Worm (Caenorhabditis elegans) whole organism, L2 larva: ENCODE measurements around the gene ZK1320.7.

Source experiments
- C34F6.9 ChIP-seq: fragments of 150-350 bp; optimal IDR thresholded peaks from 2 replicates; lab custom pipeline; 2014; ENCODE audit warnings: missing biosample characterization, missing genetic modification characterization
- R02D3.7 ChIP-seq: fragments of 150-350 bp; optimal IDR thresholded peaks from 2 replicates; lab custom pipeline; 2014; ENCODE audit warnings: missing biosample characterization, missing genetic modification characterization
- Y55F3AM.14 ChIP-seq: fragments of 200-800 bp; sonication (Bioruptor generic); optimal IDR thresholded peaks from 2 replicates; lab custom pipeline; 2018; ENCODE audit warnings: mild to moderate bottlenecking, missing genetic modification characterization, missing compliant biosample characterization
- ZK546.5 ChIP-seq: sonication (generic microtip); optimal IDR thresholded peaks from 2 replicates; lab custom pipeline; 2017; ENCODE audit warnings: missing biosample characterization, missing genetic modification characterization
- aly-2 ChIP-seq: fragments of 150-350 bp; optimal IDR thresholded peaks from 2 replicates; lab custom pipeline; 2014; ENCODE audit warnings: missing biosample characterization, missing genetic modification characterization
- ceh-82 ChIP-seq: fragments of 150-350 bp; optimal IDR thresholded peaks from 2 replicates; lab custom pipeline; 2014; ENCODE audit warnings: missing biosample characterization, missing genetic modification characterization
- crh-2 ChIP-seq: sonication (generic microtip); optimal IDR thresholded peaks from 2 replicates; lab custom pipeline; 2017; ENCODE audit warnings: missing biosample characterization, missing genetic modification characterization
- egl-27 ChIP-seq: sonication (generic microtip); optimal IDR thresholded peaks from 3 replicates; lab custom pipeline; 2017; ENCODE audit warnings: missing biosample characterization, missing genetic modification reagents, missing genetic modification characterization
- elt-3 ChIP-seq: sonication (generic microtip); optimal IDR thresholded peaks from 2 replicates; lab custom pipeline; 2017; ENCODE audit warnings: missing biosample characterization, missing genetic modification characterization
- fos-1 ChIP-seq: fragments of 150-350 bp; optimal IDR thresholded peaks from 2 replicates; lab custom pipeline; 2014; ENCODE audit warnings: missing biosample characterization, missing genetic modification characterization
- gmeb-1 ChIP-seq: fragments of 150-350 bp; optimal IDR thresholded peaks from 2 replicates; lab custom pipeline; 2014; ENCODE audit warnings: missing biosample characterization, missing genetic modification characterization
- lin-11 ChIP-seq: fragments of 150-350 bp; sonication (generic microtip); optimal IDR thresholded peaks from 2 replicates; lab custom pipeline; 2014; ENCODE audit warnings: missing biosample characterization, missing genetic modification characterization, inconsistent platforms, mixed read lengths
- lin-13 ChIP-seq: fragments of 150-350 bp; optimal IDR thresholded peaks from 2 replicates; lab custom pipeline; 2014; ENCODE audit warnings: missing biosample characterization, missing genetic modification reagents, missing genetic modification characterization
- lsy-2 ChIP-seq, 2 experiments: fragments of 150-350 bp in 1 of 2; sonication (generic microtip) in 1 of 2; optimal IDR thresholded peaks; 2 replicates each; lab custom pipeline; 2014 to 2017; ENCODE audit warnings: missing biosample characterization in 2 of 2, missing genetic modification characterization in 2 of 2
- mab-5 ChIP-seq: fragments of 150-350 bp; optimal IDR thresholded peaks from 2 replicates; lab custom pipeline; 2014; ENCODE audit warnings: missing biosample characterization, missing genetic modification characterization
- mbf-1 ChIP-seq: sonication (generic microtip); optimal IDR thresholded peaks from 2 replicates; lab custom pipeline; 2017; ENCODE audit warnings: missing biosample characterization, missing genetic modification characterization
- nhr-10 ChIP-seq: sonication (generic microtip); optimal IDR thresholded peaks from 2 replicates; lab custom pipeline; 2017; ENCODE audit warnings: missing biosample characterization, missing genetic modification characterization
- nhr-129 ChIP-seq: fragments of 150-350 bp; optimal IDR thresholded peaks from 2 replicates; lab custom pipeline; 2014; ENCODE audit warnings: missing biosample characterization, missing genetic modification characterization
- nhr-21 ChIP-seq: fragments of 150-350 bp; optimal IDR thresholded peaks from 2 replicates; lab custom pipeline; 2014; ENCODE audit warnings: missing biosample characterization, missing genetic modification characterization
- nhr-23 ChIP-seq: fragments of 150-350 bp; optimal IDR thresholded peaks from 2 replicates; lab custom pipeline; 2014; ENCODE audit warnings: missing biosample characterization, missing genetic modification reagents, missing genetic modification characterization
- nhr-25 ChIP-seq: fragments of 150-350 bp; sonication (generic microtip); optimal IDR thresholded peaks from 3 replicates; lab custom pipeline; 2014; ENCODE audit warnings: missing biosample characterization, missing genetic modification characterization
- peb-1 ChIP-seq: fragments of 150-350 bp; optimal IDR thresholded peaks from 2 replicates; lab custom pipeline; 2014; ENCODE audit warnings: missing biosample characterization, missing genetic modification characterization
- sma-3 ChIP-seq: sonication (generic microtip); optimal IDR thresholded peaks from 2 replicates; lab custom pipeline; 2016; ENCODE audit warnings: missing genetic modification reagents, missing genetic modification characterization, missing compliant biosample characterization
- sma-9 ChIP-seq, 2 experiments: fragments of 150-350 bp in 1 of 2; sonication (generic microtip) in 1 of 2; optimal IDR thresholded peaks; 2 replicates each; lab custom pipeline; 2014 to 2016; ENCODE audit warnings: missing genetic modification characterization in 2 of 2, mild to moderate bottlenecking in 1 of 2, missing biosample characterization in 1 of 2, missing compliant biosample characterization in 1 of 2, missing genetic modification reagents in 1 of 2, moderate library complexity in 1 of 2
- unc-39 ChIP-seq: fragments of 150-350 bp; optimal IDR thresholded peaks from 2 replicates; lab custom pipeline; 2014; ENCODE audit warnings: missing biosample characterization, missing genetic modification characterization
- unc-55 ChIP-seq: fragments of 150-350 bp; sonication (generic microtip); optimal IDR thresholded peaks from 3 replicates; lab custom pipeline; 2014; ENCODE audit warnings: missing biosample characterization, missing genetic modification reagents, missing genetic modification characterization
- unc-62 ChIP-seq: fragments of 150-350 bp; optimal IDR thresholded peaks from 2 replicates; lab custom pipeline; 2014; ENCODE audit warnings: missing biosample characterization, missing genetic modification reagents, missing genetic modification characterization
- ztf-1 ChIP-seq: fragments of 200-800 bp; sonication (Bioruptor generic); conservative IDR thresholded peaks from 2 replicates; pipeline ENCODE4 v1.3.6; 2022; ENCODE audit warnings: missing genetic modification characterization, missing compliant biosample characterization

The ZK1320.7 gene

ce11 chrII:9679842-9680241 lies 8.4 kb downstream of the ZK1320.7 start:
- TF ChIP-seq egl-27 (tag; lab: Kevin White, UChicago) (no peak), C34F6.9 (peak; percentile 34), unc-55 (GFP tag; lab: Kevin White, UChicago) (peak; percentile 65), sma-9 (GFP tag; optimal IDR thresholded peaks at IDR 0.05; lab: Kevin White, UChicago) (no peak), sma-9 (tag; optimal IDR thresholded peaks at IDR 0.05; lab: Kevin White, UChicago) (no peak)

DNA sequence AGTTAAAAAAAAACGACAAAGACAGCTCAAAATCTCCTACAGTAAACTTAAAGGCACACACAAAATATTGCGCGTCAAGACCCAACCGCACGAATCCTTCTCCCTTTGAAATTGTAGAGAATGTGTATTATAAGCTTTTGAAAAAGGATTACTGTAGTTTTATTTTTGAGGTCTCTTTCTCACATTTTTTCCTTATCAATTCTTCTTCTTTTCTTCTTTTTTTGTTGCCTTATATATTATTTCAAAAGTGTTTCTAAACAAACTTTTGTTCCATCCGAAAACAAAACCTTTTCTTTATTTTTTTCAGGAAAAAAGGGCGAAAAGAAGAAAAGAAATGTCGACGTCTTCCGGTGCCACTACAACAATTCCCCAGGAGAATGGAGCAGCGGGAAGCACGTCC lies 9.1 kb downstream of the ZK1320.7 start, which contains the start of gene ZK1320.13:
TSS of gene ZK1320.13 (plus strand) at position 301 of the 400 bp plus-strand sequence.
- TF ChIP-seq sma-9 (GFP tag; optimal IDR thresholded peaks at IDR 0.05; lab: Kevin White, UChicago): no peak
- TF ChIP-seq sma-9 (tag; optimal IDR thresholded peaks at IDR 0.05; lab: Kevin White, UChicago): no peak
- no peak for TF ChIP-seq mab-5
- no peak for TF ChIP-seq lin-11 (tag; lab: Kevin White, UChicago)
- no peak for TF ChIP-seq ceh-82 (tag; lab: Kevin White, UChicago)

- TF ChIP-seq egl-27 (tag; lab: Kevin White, UChicago): no peak
- TF ChIP-seq crh-2 (tag; lab: Kevin White, UChicago): no peak
- TF ChIP-seq unc-62: no peak
- no peak for TF ChIP-seq nhr-129
- TF ChIP-seq mbf-1 (tag; lab: Kevin White, UChicago): no peak
- TF ChIP-seq R02D3.7: no peak
- TF ChIP-seq elt-3 (tag; lab: Kevin White, UChicago): no peak
- no peak for TF ChIP-seq gmeb-1 (tag; lab: Kevin White, UChicago)
- no peak for TF ChIP-seq peb-1
- no peak for TF ChIP-seq unc-55 (GFP tag; lab: Kevin White, UChicago)
- no peak for TF ChIP-seq ztf-1
Observed at ce11 chrII:9682044-9682443, 10.6 kb downstream of the ZK1320.7 start.

DNA sequence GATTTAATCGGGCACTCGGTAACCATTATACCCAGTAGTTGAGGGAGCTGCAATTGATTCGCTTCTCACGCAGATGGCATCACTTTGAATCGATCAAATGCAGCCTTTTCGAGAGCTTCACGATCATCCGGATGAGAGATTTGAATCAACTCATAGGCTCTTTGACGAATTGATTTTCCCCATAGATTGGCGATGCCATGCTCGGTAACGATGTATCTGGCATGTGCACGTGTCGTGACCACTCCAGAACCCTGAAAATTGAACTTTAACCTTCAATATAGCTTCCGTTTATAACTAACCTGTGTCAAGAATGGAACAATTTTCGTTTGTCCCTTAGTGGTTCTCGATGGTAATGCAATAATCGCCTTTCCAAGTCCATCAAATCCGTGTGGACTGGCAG lies 12.8 kb downstream of the ZK1320.7 start:
- TF ChIP-seq sma-9 (GFP tag; optimal IDR thresholded peaks at IDR 0.05; lab: Kevin White, UChicago): no peak
- TF ChIP-seq sma-9 (tag; optimal IDR thresholded peaks at IDR 0.05; lab: Kevin White, UChicago): no peak
- no peak for TF ChIP-seq sma-3 (GFP tag; lab: Kevin White, UChicago)
- TF ChIP-seq aly-2: no peak
- no peak for TF ChIP-seq nhr-21 (tag; lab: Kevin White, UChicago)
- TF ChIP-seq ceh-82 (tag; lab: Kevin White, UChicago): no peak

ce11 chrII:9686663-9687193 lies 15.3 kb downstream of the ZK1320.7 start, which contains the start of gene ZK1320.9:
Gene ZK1320.9 (minus strand): TSS chrII:9686713.
- peak; percentile 28 for TF ChIP-seq gmeb-1 (tag; lab: Kevin White, UChicago)
- peak; percentile 25 for TF ChIP-seq unc-55 (GFP tag; lab: Kevin White, UChicago)
- peak; percentile 34 for TF ChIP-seq nhr-129
- peak in 1 of 2 experiments; percentile 46 for TF ChIP-seq lsy-2 (tag; optimal IDR thresholded peaks at IDR 0.05; lab: Kevin White, UChicago)
- no peak for TF ChIP-seq mab-5
- peak; percentile 8 for TF ChIP-seq crh-2 (tag; lab: Kevin White, UChicago)
- peak; percentile 19 for TF ChIP-seq C34F6.9
- TF ChIP-seq sma-3 (GFP tag; lab: Kevin White, UChicago): no peak
- peak; percentile 33 for TF ChIP-seq sma-9 (GFP tag; optimal IDR thresholded peaks at IDR 0.05; lab: Kevin White, UChicago)
- TF ChIP-seq sma-9 (tag; optimal IDR thresholded peaks at IDR 0.05; lab: Kevin White, UChicago): no peak
- peak; percentile 47 for TF ChIP-seq fos-1 (tag; lab: Kevin White, UChicago)
- no peak for TF ChIP-seq nhr-25 (tag; lab: Kevin White, UChicago)
- TF ChIP-seq, all 48 proteins: peak for 8

DNA sequence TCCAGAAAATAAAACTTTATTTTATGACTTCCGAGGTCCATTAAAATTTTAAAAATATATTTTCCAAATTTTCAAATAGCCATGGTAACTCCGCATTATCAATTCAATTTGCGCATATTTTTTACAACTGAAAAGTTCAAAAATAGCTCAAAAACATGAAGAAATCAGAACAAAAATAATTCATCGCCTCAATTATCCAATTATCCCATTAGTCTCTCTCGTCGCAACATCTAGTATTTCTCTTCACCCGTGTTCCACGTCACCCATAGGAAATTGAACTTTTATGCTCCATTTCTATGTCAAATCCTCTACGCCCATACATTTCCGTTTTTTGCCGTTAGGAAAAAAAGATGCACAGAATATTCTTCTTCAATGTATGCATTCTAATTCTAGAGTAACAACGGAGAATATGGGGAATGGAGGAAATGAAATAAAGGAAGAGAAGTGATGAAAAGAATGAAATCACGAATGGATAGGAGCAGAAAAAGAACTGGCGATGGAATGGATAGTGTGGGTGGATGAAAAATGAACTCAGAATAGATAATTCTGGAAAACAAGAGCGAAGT lies 18.7 kb downstream of the ZK1320.7 start:
- peak; percentile 48 for TF ChIP-seq crh-2 (tag; lab: Kevin White, UChicago)
- peak in 1 of 2 experiments; percentile 10 for TF ChIP-seq lsy-2 (tag; optimal IDR thresholded peaks at IDR 0.05; lab: Kevin White, UChicago)
- TF ChIP-seq ZK546.5 (tag; lab: Kevin White, UChicago): no peak
- peak; percentile 21 for TF ChIP-seq C34F6.9
- no peak for TF ChIP-seq lin-13 (GFP tag; lab: Kevin White, UChicago)
- TF ChIP-seq sma-9 (GFP tag; optimal IDR thresholded peaks at IDR 0.05; lab: Kevin White, UChicago): peak; percentile 9
- TF ChIP-seq sma-9 (tag; optimal IDR thresholded peaks at IDR 0.05; lab: Kevin White, UChicago): no peak
- TF ChIP-seq egl-27 (tag; lab: Kevin White, UChicago): peak; percentile 33

DNA sequence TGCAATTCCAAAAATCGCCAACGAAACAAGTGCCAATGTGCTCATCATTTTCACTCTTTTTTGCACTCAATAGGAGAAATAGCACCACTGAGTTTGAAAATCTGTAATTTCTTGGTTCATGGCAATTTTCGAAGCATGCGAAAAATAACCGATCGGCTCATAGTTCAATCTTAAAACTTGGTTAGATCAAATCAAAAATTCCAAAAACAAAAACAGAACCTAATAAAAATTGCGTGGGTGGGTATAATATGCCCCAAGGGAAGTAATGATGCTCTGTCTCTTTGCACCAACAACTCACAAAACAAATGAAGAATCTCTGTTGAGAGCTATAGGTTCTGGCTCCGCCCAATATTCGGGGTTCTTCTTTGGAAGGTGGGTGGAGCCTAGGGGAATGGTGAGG lies 20.4 kb downstream of the ZK1320.7 start, which contains the start of gene nlp-11:
TSS of gene nlp-11 (minus strand) at position 101 of the 400 bp plus-strand sequence.
- TF ChIP-seq lsy-2 (tag; optimal IDR thresholded peaks at IDR 0.05; lab: Kevin White, UChicago) (no peak), ceh-82 (tag; lab: Kevin White, UChicago) (no peak), unc-62 (no peak), nhr-23 (tag; lab: Kevin White, UChicago) (no peak), nhr-10 (tag; lab: Kevin White, UChicago) (no peak), ztf-1 (no peak), Y55F3AM.14 (GFP tag; lab: Kevin White, UChicago) (no peak), lin-13 (GFP tag; lab: Kevin White, UChicago) (no peak), unc-39 (tag; lab: Kevin White, UChicago) (no peak)
